Fruit fly (Drosophila melanogaster) whole organism, embryonic: ENCODE measurements around the gene dsx.

Experiments used
- CG10267 ChIP-seq: fragments of 200-800 bp; sonication (Bioruptor generic); optimal IDR thresholded peaks from 2 replicates; lab custom pipeline; 2018; ENCODE audit warnings: missing biosample characterization, mild to moderate bottlenecking, missing genetic modification characterization, moderate library complexity
- CG33213 ChIP-seq: fragments of 200-800 bp; sonication (Bioruptor generic); optimal IDR thresholded peaks from 3 replicates; lab custom pipeline; 2016; ENCODE audit warnings: missing biosample characterization, missing genetic modification characterization
- Fer2 ChIP-seq: fragments of 200-800 bp; sonication (Bioruptor generic); optimal IDR thresholded peaks from 2 replicates; lab custom pipeline; 2018; ENCODE audit warnings: missing biosample characterization, mild to moderate bottlenecking, missing genetic modification characterization, moderate library complexity
- HmgD ChIP-seq: fragments of 200-800 bp; sonication (Bioruptor generic); optimal IDR thresholded peaks from 3 replicates; lab custom pipeline; 2016; ENCODE audit warnings: missing biosample characterization, missing genetic modification characterization
- Spps ChIP-seq: fragments of 200-800 bp; sonication (Bioruptor generic); optimal IDR thresholded peaks from 2 replicates; lab custom pipeline; 2018; ENCODE audit warnings: missing biosample characterization, mild to moderate bottlenecking, missing genetic modification characterization
- ab ChIP-seq: fragments of 200-800 bp; sonication (Bioruptor generic); optimal IDR thresholded peaks from 2 replicates; lab custom pipeline; 2016; ENCODE audit warnings: missing biosample characterization, missing genetic modification characterization
- fd96Cb ChIP-seq: fragments of 200-800 bp; sonication (Bioruptor generic); optimal IDR thresholded peaks from 2 replicates; lab custom pipeline; 2018; ENCODE audit warnings: missing biosample characterization, mild to moderate bottlenecking, missing genetic modification characterization, moderate library complexity
- inv ChIP-seq: fragments of 200-800 bp; sonication (Bioruptor generic); IDR thresholded peaks from 2 replicates; pipeline ENCODE4 v1.3.6; 2022; ENCODE audit warnings: missing biosample characterization, missing genetic modification characterization; ENCODE audit not compliant: partially characterized antibody
- maf-S ChIP-seq: fragments of 200-800 bp; sonication (Bioruptor generic); optimal IDR thresholded peaks from 2 replicates; lab custom pipeline; 2016; ENCODE audit warnings: missing biosample characterization, missing genetic modification characterization

- TF ChIP-seq ab (GFP tag; lab: Kevin White, UChicago) (no peak), fd96Cb (tag; lab: Kevin White, UChicago) (no peak), CG10267 (tag; lab: Kevin White, UChicago) (peak; percentile 50), HmgD (no peak), Fer2 (tag; lab: Kevin White, UChicago) (no peak), inv (GFP tag; lab: Robert Waterston, UW) (no peak), maf-S (GFP tag; lab: Kevin White, UChicago) (peak; percentile 28), CG33213 (GFP tag; lab: Kevin White, UChicago) (peak; percentile 35), Spps (tag; lab: Kevin White, UChicago) (no peak)
Measured at dm6 chr3R:7886859-7887190, 80.4 kb downstream of the dsx start, which contains the start of gene ArgRS-m.
